Worm (Caenorhabditis elegans): ENCODE results near the gene srh-240.

The srh-240 gene

ce11 chrV:2864899-2865298 is at the start of gene srh-240:
Gene srh-240, plus strand, starts transcription at chrV:2865199.
- TF ChIP-seq unc-62 (GFP tag; optimal IDR thresholded peaks at IDR 0.05), result no peak

- no peak for TF ChIP-seq unc-62 (GFP tag; optimal IDR thresholded peaks at IDR 0.05)
These were observed 49.0 kb upstream of the srh-240 start, which contains the start of gene F54E2.5 for ce11 chrV:2815956-2816355. Gene F54E2.5, minus strand, starts transcription at chrV:2816056.

- TF ChIP-seq unc-62 (GFP tag; optimal IDR thresholded peaks at IDR 0.05), result no peak
These were observed 46.9 kb upstream of the srh-240 start, which contains the start of gene srt-34 for ce11 chrV:2818117-2818516. Gene srt-34, minus strand, starts transcription at chrV:2818217.

ce11 chrV:2821618-2822272 is 43.3 kb upstream of the srh-240 start, which contains the start of gene srh-36:
Gene srh-36, minus strand, starts transcription at chrV:2821668.
- no peak for TF ChIP-seq unc-62 (GFP tag; optimal IDR thresholded peaks at IDR 0.05)

ce11 chrV:2825978-2826377 is 39.0 kb upstream of the srh-240 start:
- TF ChIP-seq unc-62 (GFP tag; optimal IDR thresholded peaks at IDR 0.05), result no peak

- no peak for TF ChIP-seq unc-62 (GFP tag; optimal IDR thresholded peaks at IDR 0.05)
These were observed 38.2 kb upstream of the srh-240 start, which contains the start of gene T03D3.5 for ce11 chrV:2826815-2827214. Gene T03D3.5, minus strand, starts transcription at chrV:2826835.

- TF ChIP-seq unc-62 (GFP tag; optimal IDR thresholded peaks at IDR 0.05), result no peak
These were observed 34.2 kb upstream of the srh-240 start, which contains the start of gene srw-2 for ce11 chrV:2830817-2831216. Gene srw-2, plus strand, starts transcription at chrV:2830878.

- no peak for TF ChIP-seq unc-62 (GFP tag; optimal IDR thresholded peaks at IDR 0.05)
These were observed 32.3 kb upstream of the srh-240 start, which contains the start of gene srj-50 for ce11 chrV:2832666-2833065. Gene srj-50, plus strand, starts transcription at chrV:2832966.

ce11 chrV:2836501-2836900 is 28.5 kb upstream of the srh-240 start, which contains the start of gene srj-45:
Gene srj-45, minus strand, starts transcription at chrV:2836601.
- TF ChIP-seq unc-62 (GFP tag; optimal IDR thresholded peaks at IDR 0.05), result no peak

- no peak for TF ChIP-seq unc-62 (GFP tag; optimal IDR thresholded peaks at IDR 0.05)
These were observed 19.2 kb upstream of the srh-240 start, which contains the start of gene srj-44 for ce11 chrV:2845771-2846170. Gene srj-44, minus strand, starts transcription at chrV:2845871.

ce11 chrV:2848290-2848937 is 16.6 kb upstream of the srh-240 start, which contains the start of gene srj-49:
Gene srj-49, minus strand, starts transcription at chrV:2848340.
- no peak for TF ChIP-seq unc-62 (GFP tag; optimal IDR thresholded peaks at IDR 0.05)

- no peak for TF ChIP-seq unc-62 (GFP tag; optimal IDR thresholded peaks at IDR 0.05)
These were observed 15.9 kb upstream of the srh-240 start, which contains the start of gene ugt-53 for ce11 chrV:2849071-2849470. Gene ugt-53, plus strand, starts transcription at chrV:2849343.

- no peak for TF ChIP-seq unc-62 (GFP tag; optimal IDR thresholded peaks at IDR 0.05)
These were observed 9.5 kb upstream of the srh-240 start, which contains the start of gene srj-57 for ce11 chrV:2855473-2855872. Gene srj-57, minus strand, starts transcription at chrV:2855573.

- no peak for TF ChIP-seq unc-62 (GFP tag; optimal IDR thresholded peaks at IDR 0.05)
These were observed 7.2 kb upstream of the srh-240 start, which contains the start of gene srj-55 for ce11 chrV:2857842-2858241. Gene srj-55, minus strand, starts transcription at chrV:2857942.

ce11 chrV:2859738-2860137 is 5.3 kb upstream of the srh-240 start, which contains the start of gene srj-54:
Gene srj-54, minus strand, starts transcription at chrV:2859838.
- no peak for TF ChIP-seq unc-62 (GFP tag; optimal IDR thresholded peaks at IDR 0.05)

ce11 chrV:2861505-2861904 is 3.5 kb upstream of the srh-240 start, which contains the start of gene srh-270:
Gene srh-270, minus strand, starts transcription at chrV:2861605.
- no peak for TF ChIP-seq unc-62 (GFP tag; optimal IDR thresholded peaks at IDR 0.05)
